Fruit fly (Drosophila melanogaster): ENCODE data around the gene CG31388.

CG31388 gene

DNA sequence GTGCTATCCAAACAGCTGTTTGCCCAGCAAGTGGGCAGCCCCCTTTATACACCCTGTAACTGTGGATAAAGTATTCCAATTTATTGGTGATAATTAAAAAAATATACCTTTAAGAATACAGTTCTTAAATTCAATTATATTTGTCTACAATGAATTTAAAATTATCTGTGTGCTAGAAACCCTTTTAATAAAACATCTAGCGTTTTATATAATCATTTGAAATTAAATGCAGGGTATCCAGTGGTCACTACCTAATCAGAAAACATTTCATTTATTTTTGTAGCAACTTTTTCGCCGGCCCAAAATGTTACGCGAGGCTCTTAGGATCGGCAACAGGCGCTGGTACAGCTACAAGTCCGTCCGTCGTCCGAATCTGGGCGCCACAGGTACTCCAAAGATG is 11.1 kb upstream of the CG31388 start, which contains the start of gene CG17726 (continued):
- peak; percentile 80 for TF ChIP-seq Blimp-1 (GFP tag; optimal IDR thresholded peaks at IDR 0.05)
- TF ChIP-seq CG11902 (GFP tag; optimal IDR thresholded peaks at IDR 0.05) = peak; percentile 92
- TF ChIP-seq CG15336 (GFP tag; IDR thresholded peaks at IDR 0.05) = peak; percentile 99
- TF ChIP-seq CG3919 (GFP tag; optimal IDR thresholded peaks at IDR 0.05) = peak; percentile 97
- peak; percentile 97 for TF ChIP-seq CG6792 (GFP tag; optimal IDR thresholded peaks at IDR 0.05)
- TF ChIP-seq esn (GFP tag; optimal IDR thresholded peaks at IDR 0.05) = peak; percentile 98
- peak; percentile 92 for TF ChIP-seq Ets21C (GFP tag; optimal IDR thresholded peaks at IDR 0.05)
- TF ChIP-seq cyc (GFP tag; optimal IDR thresholded peaks at IDR 0.05) = peak; percentile 95
- peak; percentile 96 for TF ChIP-seq dsx (GFP tag; optimal IDR thresholded peaks at IDR 0.05; ENCODE audit: poor library complexity, severe bottlenecking)
- no peak for TF ChIP-seq CG11762 (GFP tag; optimal IDR thresholded peaks at IDR 0.05; ENCODE audit: insufficient read depth)

DNA sequence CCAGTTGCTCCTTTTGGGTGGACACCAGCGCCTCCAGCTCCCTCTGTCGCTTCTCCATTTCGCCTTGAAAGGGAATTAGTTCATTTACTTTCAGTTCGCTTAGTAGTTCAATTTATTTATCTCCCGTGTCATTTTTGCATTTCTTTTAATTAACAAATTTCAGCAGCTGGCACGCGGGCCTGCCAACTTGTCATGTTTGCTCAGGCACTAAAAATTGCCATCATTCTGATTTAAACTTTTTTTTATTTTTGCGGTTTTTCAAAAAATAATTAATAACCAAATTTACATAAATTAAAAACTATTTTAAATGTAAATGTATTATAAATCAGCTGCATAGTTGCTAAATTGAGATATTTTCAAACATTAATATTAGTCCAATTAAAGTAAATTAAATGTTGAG is 7.2 kb upstream of the CG31388 start, which contains the start of gene GCC88:
Gene GCC88 (minus strand): TSS at position 209 of the 400 bp plus-strand sequence.
- TF ChIP-seq CG3032 (tag; optimal IDR thresholded peaks at IDR 0.05) = no peak
- no peak for TF ChIP-seq Lpt (GFP tag; optimal IDR thresholded peaks at IDR 0.05)
- no peak for TF ChIP-seq salr (GFP tag; optimal IDR thresholded peaks at IDR 0.05)
- TF ChIP-seq CG6276 (GFP tag; optimal IDR thresholded peaks at IDR 0.05) = no peak
- no peak for TF ChIP-seq Blimp-1 (GFP tag; optimal IDR thresholded peaks at IDR 0.05)
- no peak for TF ChIP-seq CG6854 (GFP tag; optimal IDR thresholded peaks at IDR 0.05)
- no peak for TF ChIP-seq CG10669 (GFP tag; optimal IDR thresholded peaks at IDR 0.05)
- TF ChIP-seq CG15336 (GFP tag; IDR thresholded peaks at IDR 0.05) = no peak
- no peak for TF ChIP-seq OdsH (GFP tag; optimal IDR thresholded peaks at IDR 0.05)
- no peak for TF ChIP-seq CG7368 (GFP tag; optimal IDR thresholded peaks at IDR 0.05)
- TF ChIP-seq CG6163 (GFP tag; IDR thresholded peaks at IDR 0.05) = no peak
- TF ChIP-seq CG6792 (GFP tag; optimal IDR thresholded peaks at IDR 0.05) = no peak
- TF ChIP-seq Sox14 (GFP tag; optimal IDR thresholded peaks at IDR 0.05) = no peak
- TF ChIP-seq esn (GFP tag; optimal IDR thresholded peaks at IDR 0.05) = no peak
- no peak for TF ChIP-seq Hr38 (GFP tag; optimal IDR thresholded peaks at IDR 0.05)
- no peak for TF ChIP-seq acj6 (GFP tag; optimal IDR thresholded peaks at IDR 0.05)
- no peak for TF ChIP-seq ss (GFP tag; optimal IDR thresholded peaks at IDR 0.05)

DNA sequence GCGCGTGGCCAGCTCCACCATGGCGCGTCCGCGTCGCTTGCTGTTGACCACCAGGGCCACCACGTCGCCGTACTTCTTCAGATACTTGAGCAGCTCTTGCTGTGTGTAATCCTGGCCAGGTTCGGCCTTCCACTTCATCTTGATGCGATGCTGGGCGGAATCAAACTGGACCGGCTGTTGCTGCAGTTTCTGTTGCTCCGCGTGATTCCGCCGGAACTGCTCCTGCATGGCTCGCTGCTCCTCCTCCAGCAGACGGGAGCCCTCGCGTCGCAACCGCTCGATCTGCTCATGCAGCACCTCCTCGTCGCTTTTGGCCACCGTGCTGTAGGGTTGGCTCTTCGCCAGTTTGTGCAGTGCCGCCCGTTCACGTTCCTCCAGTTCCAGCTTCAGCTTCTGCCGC is 6.6 kb upstream of the CG31388 start:
- TF ChIP-seq CG6163 (GFP tag; IDR thresholded peaks at IDR 0.05) (no peak), ss (GFP tag; optimal IDR thresholded peaks at IDR 0.05) (no peak), fd59A (GFP tag; optimal IDR thresholded peaks at IDR 0.05) (no peak), CG8319 (GFP tag; optimal IDR thresholded peaks at IDR 0.05) (no peak), CG6808 (GFP tag; optimal IDR thresholded peaks at IDR 0.05) (no peak), cyc (GFP tag; optimal IDR thresholded peaks at IDR 0.05) (no peak), CG16779 (tag; optimal IDR thresholded peaks at IDR 0.05) (no peak), CG10669 (GFP tag; optimal IDR thresholded peaks at IDR 0.05) (no peak), CG11902 (GFP tag; optimal IDR thresholded peaks at IDR 0.05) (no peak)

DNA sequence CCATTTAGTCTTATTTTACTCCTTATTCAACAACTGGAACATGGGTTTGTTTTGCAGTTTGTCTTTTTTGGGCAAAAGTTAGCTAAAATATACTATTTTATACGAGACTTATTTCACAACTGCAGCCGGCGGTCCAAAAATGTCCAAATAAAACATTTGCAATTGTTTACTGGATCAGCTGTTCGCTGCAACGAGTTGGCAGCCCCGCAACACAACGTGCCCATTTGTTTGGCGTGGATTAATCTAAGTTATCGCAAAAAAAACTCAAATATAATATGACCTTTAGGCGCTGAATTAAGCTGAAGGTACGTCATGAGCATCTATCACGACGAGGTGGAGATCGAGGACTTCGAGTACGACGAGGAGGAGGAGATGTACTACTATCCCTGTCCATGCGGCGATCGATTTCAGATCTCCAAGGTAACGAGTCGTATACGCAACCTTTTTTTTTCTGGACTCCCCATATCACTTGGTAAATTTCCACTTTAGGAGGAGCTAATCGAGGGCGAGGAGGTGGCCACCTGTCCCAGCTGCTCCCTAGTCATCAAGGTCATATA is 5.8 kb upstream of the CG31388 start, which contains the start of the genes CG17187 and Dph3:
Gene CG17187 (minus strand): TSS at position 175 of the 557 bp plus-strand sequence.
Gene Dph3 (plus strand): TSS at position 208 of the 557 bp plus-strand sequence.
- TF ChIP-seq acj6 (GFP tag; optimal IDR thresholded peaks at IDR 0.05) = no peak
- TF ChIP-seq Ets96B (tag; optimal IDR thresholded peaks at IDR 0.05) = no peak
- TF ChIP-seq CG3919 (GFP tag; optimal IDR thresholded peaks at IDR 0.05) = no peak
- TF ChIP-seq Sox15 (GFP tag; optimal IDR thresholded peaks at IDR 0.05) = no peak
- no peak for TF ChIP-seq CG8319 (GFP tag; optimal IDR thresholded peaks at IDR 0.05)
- TF ChIP-seq ss (GFP tag; optimal IDR thresholded peaks at IDR 0.05) = no peak
- TF ChIP-seq fd85E (GFP tag; optimal IDR thresholded peaks at IDR 0.05) = no peak
- TF ChIP-seq lz (GFP tag; optimal IDR thresholded peaks at IDR 0.05) = no peak
- no peak for TF ChIP-seq CG15336 (GFP tag; IDR thresholded peaks at IDR 0.05)
- no peak for TF ChIP-seq topi (GFP tag; optimal IDR thresholded peaks at IDR 0.05)
- TF ChIP-seq Gug (GFP tag; IDR thresholded peaks at IDR 0.05) = no peak
- no peak for TF ChIP-seq CG6854 (GFP tag; optimal IDR thresholded peaks at IDR 0.05)

All from whole organism, prepupa.